Fruit fly (Drosophila melanogaster) whole organism, pupa: ENCODE data around the gene CG33703.

Experiments used
- CG10348 ChIP-seq: fragments of 200-800 bp; sonication (Bioruptor generic); IDR thresholded peaks from 2 replicates; pipeline ENCODE4 v1.3.6; 2022; ENCODE audit warnings: missing biosample characterization, missing genetic modification characterization
- CG12605 ChIP-seq: fragments of 200-800 bp; sonication (Bioruptor generic); IDR thresholded peaks from 2 replicates; pipeline ENCODE4 v1.3.6; 2022; ENCODE audit warnings: missing biosample characterization, missing genetic modification characterization
- CG13204 ChIP-seq: fragments of 200-800 bp; sonication (Bioruptor generic); optimal IDR thresholded peaks from 2 replicates; lab custom pipeline; 2018; ENCODE audit warnings: missing biosample characterization, mild to moderate bottlenecking, missing genetic modification characterization, moderate library complexity
- CG14655 ChIP-seq: fragments of 200-800 bp; sonication (Bioruptor generic); optimal IDR thresholded peaks from 3 replicates; lab custom pipeline; 2017; ENCODE audit warnings: mild to moderate bottlenecking, missing biosample characterization, missing genetic modification reagents, missing genetic modification characterization
- CG15710 ChIP-seq: fragments of 200-800 bp; sonication (Bioruptor generic); optimal IDR thresholded peaks from 2 replicates; lab custom pipeline; 2018; ENCODE audit warnings: missing biosample characterization, mild to moderate bottlenecking, missing genetic modification characterization, moderate library complexity
- CG17806 ChIP-seq: fragments of 200-800 bp; sonication (Bioruptor generic); optimal IDR thresholded peaks from 2 replicates; lab custom pipeline; 2018; ENCODE audit warnings: missing biosample characterization, mild to moderate bottlenecking, missing genetic modification characterization, moderate library complexity
- CG32121 ChIP-seq: fragments of 200-800 bp; sonication (Bioruptor generic); IDR thresholded peaks from 2 replicates; pipeline ENCODE4 v1.3.6; 2022; ENCODE audit warnings: missing biosample characterization, missing genetic modification characterization
- CG34367 ChIP-seq: fragments of 200-800 bp; sonication (Bioruptor generic); optimal IDR thresholded peaks from 2 replicates; lab custom pipeline; 2018; ENCODE audit warnings: missing biosample characterization, mild to moderate bottlenecking, missing genetic modification characterization
- CG4496 ChIP-seq: fragments of 200-800 bp; sonication (Bioruptor generic); IDR thresholded peaks from 3 replicates; pipeline ENCODE4 v1.3.6; 2022; ENCODE audit warnings: missing biosample characterization, missing genetic modification characterization
- CG8159 ChIP-seq: fragments of 200-800 bp; sonication (Bioruptor generic); optimal IDR thresholded peaks from 3 replicates; lab custom pipeline; 2018; ENCODE audit warnings: missing biosample characterization, mild to moderate bottlenecking, missing genetic modification characterization, moderate library complexity
- CG8301 ChIP-seq: fragments of 200-800 bp; sonication (Bioruptor generic); optimal IDR thresholded peaks from 2 replicates; lab custom pipeline; 2018; ENCODE audit warnings: missing biosample characterization, mild to moderate bottlenecking, missing genetic modification characterization
- CG9948 ChIP-seq: fragments of 200-800 bp; sonication (Bioruptor generic); optimal IDR thresholded peaks from 2 replicates; lab custom pipeline; 2018; ENCODE audit warnings: missing biosample characterization, mild to moderate bottlenecking, missing genetic modification characterization, moderate library complexity
- D1 ChIP-seq: fragments of 200-800 bp; sonication (Bioruptor generic); optimal IDR thresholded peaks from 2 replicates; lab custom pipeline; 2018; ENCODE audit warnings: missing biosample characterization, mild to moderate bottlenecking, missing genetic modification characterization, moderate library complexity
- EcR ChIP-seq: fragments of 200-800 bp; sonication (Bioruptor generic); optimal IDR thresholded peaks from 3 replicates; lab custom pipeline; 2019; ENCODE audit warnings: missing biosample characterization, missing genetic modification characterization, mild to moderate bottlenecking, moderate library complexity, missing genetic modification reagents
- Ets98B ChIP-seq: fragments of 200-800 bp; sonication (Bioruptor generic); IDR thresholded peaks from 2 replicates; pipeline ENCODE4 v1.3.6; 2022; ENCODE audit warnings: missing biosample characterization, missing genetic modification characterization
- Pif1A ChIP-seq: fragments of 200-800 bp; sonication (Bioruptor generic); optimal IDR thresholded peaks from 3 replicates; lab custom pipeline; 2016; ENCODE audit warnings: missing biosample characterization, missing genetic modification characterization
- Pif1B ChIP-seq: fragments of 200-800 bp; sonication (Bioruptor generic); optimal IDR thresholded peaks from 3 replicates; lab custom pipeline; 2016; ENCODE audit warnings: missing biosample characterization, missing genetic modification characterization
- Snoo ChIP-seq: fragments of 200-800 bp; sonication (Bioruptor generic); optimal IDR thresholded peaks from 3 replicates; lab custom pipeline; 2017; ENCODE audit warnings: missing biosample characterization, mild to moderate bottlenecking, missing genetic modification characterization, inconsistent platforms
- fd96Ca ChIP-seq: fragments of 200-800 bp; sonication (Bioruptor generic); IDR thresholded peaks from 3 replicates; pipeline ENCODE4 v1.3.6; 2022; ENCODE audit warnings: missing biosample characterization, missing genetic modification characterization
- gl ChIP-seq: fragments of 200-800 bp; sonication (Bioruptor generic); optimal IDR thresholded peaks from 2 replicates; lab custom pipeline; 2018; ENCODE audit warnings: missing biosample characterization, mild to moderate bottlenecking, missing genetic modification characterization
- rn ChIP-seq: fragments of 200-800 bp; sonication (Bioruptor generic); IDR thresholded peaks from 2 replicates; pipeline ENCODE4 v1.3.6; 2022; ENCODE audit warnings: missing biosample characterization, missing genetic modification characterization

CG33703 gene

DNA sequence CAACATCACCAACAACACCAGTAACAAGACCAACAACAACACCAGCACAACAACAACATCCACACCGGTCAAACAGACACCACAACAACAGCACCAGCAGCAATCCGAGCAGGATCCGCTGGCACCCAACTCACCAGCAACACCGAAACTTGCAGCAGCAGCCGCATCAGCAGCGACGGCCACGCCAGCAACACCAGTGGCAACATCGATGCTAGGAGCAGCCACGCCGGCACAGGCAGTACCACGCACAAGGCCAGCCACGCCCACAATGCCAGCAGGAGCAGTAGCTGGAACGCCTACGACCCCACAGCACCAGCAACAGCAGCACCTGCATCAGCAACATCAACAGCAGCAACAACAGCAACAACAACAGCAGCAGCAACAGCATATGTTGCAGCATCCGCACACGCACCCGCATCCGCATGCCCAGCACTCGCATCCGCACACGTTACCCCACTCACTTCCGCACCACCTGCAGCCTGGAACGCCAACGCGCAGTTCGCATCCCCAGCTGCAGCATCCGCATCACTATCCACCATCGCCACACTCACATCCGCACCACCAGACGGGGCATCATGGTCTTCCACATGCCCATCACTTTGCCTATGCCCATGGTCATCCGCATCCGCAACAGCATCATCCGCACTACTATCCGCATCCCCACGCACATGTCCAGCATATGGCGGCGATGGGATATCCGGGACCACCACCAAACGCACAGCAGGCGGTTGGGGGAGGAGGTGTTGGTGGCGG, 41.1 kb downstream of the CG33703 start:
- TF ChIP-seq CG9948 (tag; lab: Kevin White, UChicago) (no peak), Snoo (no peak), Ets98B (GFP tag; lab: Robert Waterston, UW) (no peak), fd96Ca (GFP tag; lab: Robert Waterston, UW) (no peak)

DNA sequence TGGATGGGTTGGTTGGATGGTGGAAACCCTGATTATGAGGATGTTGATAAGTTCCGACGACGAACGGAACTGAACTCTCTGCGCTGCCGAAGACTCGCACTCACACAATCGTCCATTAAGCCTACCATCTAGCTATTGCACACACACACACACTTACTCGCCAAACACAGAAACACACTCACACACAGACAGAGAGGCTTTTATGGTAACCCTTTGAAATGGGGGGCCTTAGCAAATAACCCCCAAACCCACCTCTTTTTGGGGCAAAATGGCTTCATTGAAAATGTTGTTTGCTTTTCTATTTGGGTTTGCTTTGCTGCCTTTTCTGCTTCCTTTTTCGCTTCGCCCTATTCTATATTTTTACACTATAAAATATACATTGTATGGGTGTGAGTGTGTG, 43.4 kb downstream of the CG33703 start:
- TF ChIP-seq Snoo = no peak
- no peak for TF ChIP-seq CG17806 (tag; lab: Kevin White, UChicago)
- no peak for TF ChIP-seq CG8159 (tag; lab: Kevin White, UChicago)
- TF ChIP-seq Pif1B (GFP tag; lab: Kevin White, UChicago) = no peak
- no peak for TF ChIP-seq D1 (tag; lab: Kevin White, UChicago)
- TF ChIP-seq gl = no peak
- TF ChIP-seq CG32121 (GFP tag; lab: Robert Waterston, UW) = no peak
- TF ChIP-seq fd96Ca (GFP tag; lab: Robert Waterston, UW) = no peak
- TF ChIP-seq CG13204 (GFP tag; lab: Kevin White, UChicago) = no peak
- TF ChIP-seq rn (GFP tag; lab: Robert Waterston, UW) = no peak
- no peak for TF ChIP-seq CG10348
- no peak for TF ChIP-seq CG9948 (tag; lab: Kevin White, UChicago)
- TF ChIP-seq Pif1A (GFP tag; lab: Kevin White, UChicago) = no peak
- no peak for TF ChIP-seq EcR (GFP tag; lab: Kevin White, UChicago)
- no peak for TF ChIP-seq CG8301 (tag; lab: Kevin White, UChicago)
- TF ChIP-seq CG4496 (GFP tag; lab: Robert Waterston, UW) = no peak
- TF ChIP-seq Ets98B (GFP tag; lab: Robert Waterston, UW) = no peak
- TF ChIP-seq CG12605 (GFP tag; lab: Robert Waterston, UW) = no peak
- TF ChIP-seq CG14655 (GFP tag; lab: Kevin White, UChicago) = no peak
- no peak for TF ChIP-seq CG34367 (tag; lab: Kevin White, UChicago)
- TF ChIP-seq, all 21 proteins: peak for 0

DNA sequence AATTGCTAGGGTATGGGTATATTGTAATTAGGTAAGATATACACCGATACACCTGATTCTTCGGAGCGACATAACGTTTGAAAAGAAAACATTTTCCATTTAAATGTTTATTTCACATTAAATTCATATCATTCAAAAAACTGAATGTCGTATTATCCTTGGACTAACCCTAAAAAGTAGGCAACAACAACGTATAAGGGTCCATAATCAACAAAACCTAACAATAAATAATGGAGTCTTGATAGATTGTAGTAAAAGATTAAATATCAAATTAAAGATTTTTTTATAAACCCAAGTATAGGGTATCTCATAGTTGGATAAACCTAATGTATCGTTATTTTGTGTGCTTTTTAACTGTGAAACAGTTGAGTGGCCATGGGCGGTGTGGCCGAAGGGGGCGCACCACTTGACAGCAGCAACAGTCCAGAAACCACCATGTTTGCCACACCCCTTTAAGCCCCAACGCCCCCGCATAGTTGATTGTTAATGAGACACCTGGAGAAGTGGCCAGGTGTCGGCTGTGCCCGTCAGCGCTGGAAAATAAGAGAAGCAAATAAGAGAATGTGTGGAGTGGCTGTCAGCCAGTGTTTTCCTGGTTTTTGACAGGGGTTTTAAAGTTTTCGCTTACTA, 44.1 kb downstream of the CG33703 start:
- peak; percentile 27 for TF ChIP-seq Pif1A (GFP tag; lab: Kevin White, UChicago)
- TF ChIP-seq CG14655 (GFP tag; lab: Kevin White, UChicago) = no peak
- TF ChIP-seq CG9948 (tag; lab: Kevin White, UChicago) = peak; percentile 10
- TF ChIP-seq CG8159 (tag; lab: Kevin White, UChicago) = peak; percentile 18

dm6 chr3L:9467763-9468206, 44.7 kb downstream of the CG33703 start:
- TF ChIP-seq CG34367 (tag; lab: Kevin White, UChicago) = peak; percentile 26
- peak; percentile 59 for TF ChIP-seq Pif1A (GFP tag; lab: Kevin White, UChicago)
- no peak for TF ChIP-seq D1 (tag; lab: Kevin White, UChicago)
- TF ChIP-seq CG12605 (GFP tag; lab: Robert Waterston, UW) = peak; percentile 72; the same call in 1 of the 2 replicates
- peak; percentile 69 for TF ChIP-seq fd96Ca (GFP tag; lab: Robert Waterston, UW)
- TF ChIP-seq CG15710 = peak; percentile 35
- TF ChIP-seq rn (GFP tag; lab: Robert Waterston, UW) = no peak
- peak; percentile 64 for TF ChIP-seq gl
- peak; percentile 12 for TF ChIP-seq Snoo
- peak; percentile 75 for TF ChIP-seq CG4496 (GFP tag; lab: Robert Waterston, UW)
- TF ChIP-seq Ets98B (GFP tag; lab: Robert Waterston, UW) = peak; percentile 80
- no peak for TF ChIP-seq CG8159 (tag; lab: Kevin White, UChicago)
- peak; percentile 43; the same call in 1 of the 2 replicates for TF ChIP-seq CG32121 (GFP tag; lab: Robert Waterston, UW)
- TF ChIP-seq CG10348 = no peak
- TF ChIP-seq CG13204 (GFP tag; lab: Kevin White, UChicago) = peak; percentile 57
- no peak for TF ChIP-seq EcR (GFP tag; lab: Kevin White, UChicago)
- TF ChIP-seq, all 21 proteins: peak for 11

- TF ChIP-seq CG12605 (GFP tag; lab: Robert Waterston, UW) (no peak), CG8159 (tag; lab: Kevin White, UChicago) (no peak), CG17806 (tag; lab: Kevin White, UChicago) (no peak), CG8301 (tag; lab: Kevin White, UChicago) (no peak), CG4496 (GFP tag; lab: Robert Waterston, UW) (no peak), Pif1A (GFP tag; lab: Kevin White, UChicago) (no peak), CG34367 (tag; lab: Kevin White, UChicago) (no peak), CG9948 (tag; lab: Kevin White, UChicago) (no peak), CG14655 (GFP tag; lab: Kevin White, UChicago) (no peak)
Observed at dm6 chr3L:9467267-9467666, 45.2 kb downstream of the CG33703 start.

DNA sequence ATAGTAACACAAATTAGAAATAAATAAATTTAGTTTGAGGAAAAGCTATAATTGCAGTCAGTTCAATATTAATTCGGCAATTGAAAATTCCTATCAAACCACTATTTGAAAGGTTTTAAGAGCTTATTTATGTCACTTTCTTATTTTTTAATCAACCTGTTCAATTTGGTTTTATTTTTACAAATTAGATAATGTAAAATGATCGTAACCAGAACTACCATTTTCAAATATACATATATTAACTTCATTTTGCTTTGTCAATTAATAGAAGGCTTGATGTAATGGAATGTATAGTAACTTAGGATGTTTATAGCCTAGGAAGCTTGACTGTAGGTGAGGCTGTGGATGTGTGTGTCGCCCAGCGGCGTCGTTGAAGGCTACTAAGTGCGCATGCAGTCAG, 45.9 kb downstream of the CG33703 start:
- TF ChIP-seq CG8301 (tag; lab: Kevin White, UChicago) (peak; percentile 1), CG8159 (tag; lab: Kevin White, UChicago) (peak; percentile 50), CG15710 (peak; percentile 7), CG9948 (tag; lab: Kevin White, UChicago) (peak; percentile 34), CG17806 (tag; lab: Kevin White, UChicago) (peak; percentile 26), CG12605 (GFP tag; lab: Robert Waterston, UW) (no peak), CG14655 (GFP tag; lab: Kevin White, UChicago) (peak; percentile 41), gl (no peak)
